1 fruit fly cellular context compared by ENCODE assay signal in genomic region chr3L:13866780-13867179, dm6.
TF ChIP-seq lines count a peak whose summit lies in the region.

Gene CG8745, minus strand, starts transcription at chr3L:13866905.

TF ChIP-seq in whole organism, embryonic, 481 proteins besides CTCF, POLR2A, EP300 and RAD21 (continued from another document):
- no peak for TF ChIP-seq btn (GFP tag; optimal IDR thresholded peaks at IDR 0.05; lab: Kevin White, UChicago)
- TF ChIP-seq Hr51 (GFP tag; optimal IDR thresholded peaks at IDR 0.05; lab: Kevin White, UChicago), result no peak
- peak; percentile 1 for TF ChIP-seq HmgD (GFP tag; optimal IDR thresholded peaks at IDR 0.05; lab: Kevin White, UChicago)
- no peak for TF ChIP-seq BtbVII (GFP tag; optimal IDR thresholded peaks at IDR 0.05; lab: Kevin White, UChicago)
- TF ChIP-seq cg (GFP tag; optimal IDR thresholded peaks at IDR 0.05; lab: Kevin White, UChicago), result peak; percentile 23
- TF ChIP-seq CG18011 (GFP tag; optimal IDR thresholded peaks at IDR 0.05; lab: Kevin White, UChicago), result peak; percentile 32
- peak; percentile 78 for TF ChIP-seq Deaf1 (tag; optimal IDR thresholded peaks at IDR 0.05; lab: Kevin White, UChicago)
- no peak for TF ChIP-seq CG13296 (GFP tag; optimal IDR thresholded peaks at IDR 0.05; lab: Kevin White, UChicago)
- no peak for TF ChIP-seq CG10147 (GFP tag; optimal IDR thresholded peaks at IDR 0.05; lab: Kevin White, UChicago)
- peak; percentile 80 for TF ChIP-seq Dref (GFP tag; IDR thresholded peaks at IDR 0.05; lab: Robert Waterston, UW)
- no peak for TF ChIP-seq Sry-β (GFP tag; optimal IDR thresholded peaks at IDR 0.05; lab: Kevin White, UChicago)
- no peak for TF ChIP-seq Oaz (GFP tag; IDR thresholded peaks at IDR 0.05; lab: Robert Waterston, UW)
- no peak for TF ChIP-seq sd (tag; optimal IDR thresholded peaks at IDR 0.05; lab: Kevin White, UChicago)
- peak; percentile 74 for TF ChIP-seq HLH4C (GFP tag; IDR thresholded peaks at IDR 0.05; lab: Robert Waterston, UW; ENCODE audit: partially characterized antibody)
- no peak for TF ChIP-seq CG34422 (GFP tag; IDR thresholded peaks at IDR 0.05; lab: Robert Waterston, UW)
- TF ChIP-seq Ets65A (GFP tag; lab: Kevin White, UChicago), result no peak
- TF ChIP-seq Opbp (GFP tag; IDR thresholded peaks at IDR 0.05; lab: Robert Waterston, UW; ENCODE audit: partially characterized antibody), result peak; percentile 77; the same call in 2 of the 3 replicates
- peak; percentile 57; the same call in 1 of the 2 replicates for TF ChIP-seq nerfin-2 (GFP tag; IDR thresholded peaks at IDR 0.05; lab: Robert Waterston, UW; ENCODE audit: partially characterized antibody)
- TF ChIP-seq chinmo (GFP tag; IDR thresholded peaks at IDR 0.05; lab: Robert Waterston, UW; ENCODE audit: partially characterized antibody), result peak; percentile 81; the same call in 1 of the 4 replicates
- peak; percentile 79 for TF ChIP-seq Scr (GFP tag; IDR thresholded peaks at IDR 0.05; lab: Robert Waterston, UW; ENCODE audit: partially characterized antibody)
- peak; percentile 25; the same call in 1 of the 2 replicates for TF ChIP-seq CG2129 (GFP tag; IDR thresholded peaks at IDR 0.05; lab: Robert Waterston, UW; ENCODE audit: partially characterized antibody)
- no peak for TF ChIP-seq ewg (GFP tag; optimal IDR thresholded peaks at IDR 0.05; lab: Kevin White, UChicago)
- peak; percentile 56; the same call in 2 of the 3 replicates for TF ChIP-seq CG7963 (GFP tag; IDR thresholded peaks at IDR 0.05; lab: Robert Waterston, UW; ENCODE audit: partially characterized antibody)
- no peak for TF ChIP-seq CG15696 (tag; optimal IDR thresholded peaks at IDR 0.05; lab: Kevin White, UChicago)
- no peak for TF ChIP-seq nerfin-1 (tag; optimal IDR thresholded peaks at IDR 0.05; lab: Kevin White, UChicago)
- TF ChIP-seq Dp (GFP tag; optimal IDR thresholded peaks at IDR 0.05; lab: Kevin White, UChicago), result peak; percentile 89
- no peak for TF ChIP-seq CG32772 (GFP tag; IDR thresholded peaks at IDR 0.05; lab: Robert Waterston, UW)
- peak; percentile 81 for TF ChIP-seq CG13287 (GFP tag; IDR thresholded peaks at IDR 0.05; lab: Robert Waterston, UW; ENCODE audit: partially characterized antibody)
- peak; percentile 46; the same call in 1 of the 2 replicates for TF ChIP-seq ato (GFP tag; IDR thresholded peaks at IDR 0.05; lab: Robert Waterston, UW; ENCODE audit: partially characterized antibody)
- peak; percentile 24 for TF ChIP-seq CG10267 (tag; optimal IDR thresholded peaks at IDR 0.05; lab: Kevin White, UChicago)
- peak; percentile 89 for TF ChIP-seq CG10321 (GFP tag; IDR thresholded peaks at IDR 0.05; lab: Robert Waterston, UW)
- no peak for TF ChIP-seq zen (tag; optimal IDR thresholded peaks at IDR 0.05; lab: Kevin White, UChicago)
- peak; percentile 76 for TF ChIP-seq Dll (GFP tag; IDR thresholded peaks at IDR 0.05; lab: Robert Waterston, UW; ENCODE audit: partially characterized antibody)
- no peak for TF ChIP-seq Camta (GFP tag; optimal IDR thresholded peaks at IDR 0.05; lab: Kevin White, UChicago)
- no peak for TF ChIP-seq CG7556 (GFP tag; optimal IDR thresholded peaks at IDR 0.05; lab: Kevin White, UChicago)
- no peak for TF ChIP-seq CG2199 (GFP tag; IDR thresholded peaks at IDR 0.05; lab: Robert Waterston, UW)
- peak; percentile 78 for TF ChIP-seq Bgb (GFP tag; IDR thresholded peaks at IDR 0.05; lab: Robert Waterston, UW; ENCODE audit: partially characterized antibody)
- peak; percentile 56 for TF ChIP-seq CG14860 (GFP tag; IDR thresholded peaks at IDR 0.05; lab: Robert Waterston, UW; ENCODE audit: partially characterized antibody)
- no peak for TF ChIP-seq grn (GFP tag; optimal IDR thresholded peaks at IDR 0.05; lab: Kevin White, UChicago)
- TF ChIP-seq unc-4 (GFP tag; IDR thresholded peaks at IDR 0.05; lab: Robert Waterston, UW; ENCODE audit: partially characterized antibody), result peak; percentile 69
- TF ChIP-seq Doc3 (GFP tag; IDR thresholded peaks at IDR 0.05; lab: Robert Waterston, UW; ENCODE audit: partially characterized antibody), result peak; percentile 78
- TF ChIP-seq CG9876 (GFP tag; optimal IDR thresholded peaks at IDR 0.05; lab: Kevin White, UChicago), result no peak
- TF ChIP-seq inv (GFP tag; IDR thresholded peaks at IDR 0.05; lab: Robert Waterston, UW; ENCODE audit: partially characterized antibody), result peak; percentile 57
- TF ChIP-seq pan (optimal IDR thresholded peaks at IDR 0.05; lab: Kevin White, UChicago), result no peak
- TF ChIP-seq pan (GFP tag; optimal IDR thresholded peaks at IDR 0.05 in 1 of 2, IDR thresholded peaks at IDR 0.05 in 1 of 2), result no peak
- peak; percentile 31 for TF ChIP-seq CG15514 (GFP tag; optimal IDR thresholded peaks at IDR 0.05; lab: Kevin White, UChicago)
- TF ChIP-seq E2f2 (GFP tag; IDR thresholded peaks at IDR 0.05; lab: Robert Waterston, UW), result peak; percentile 95
